Fruit fly (Drosophila melanogaster) Kc167 (cell line): Measurements from ENCODE around the gene CG6012.

Experiments used
- Myc ChIP-seq: fragments of >200 bp; optimal IDR thresholded peaks from 2 replicates; lab custom pipeline; 2017; ENCODE audit warnings: missing external identifiers
- Sin3A ChIP-seq: fragments of >200 bp; optimal IDR thresholded peaks from 2 replicates; lab custom pipeline; 2018; ENCODE audit warnings: missing external identifiers
- h ChIP-seq: fragments of >200 bp; optimal IDR thresholded peaks from 3 replicates; lab custom pipeline; 2018; ENCODE audit warnings: missing external identifiers
- insv ChIP-seq: fragments of >200 bp; optimal IDR thresholded peaks from 3 replicates; lab custom pipeline; 2018; ENCODE audit warnings: missing external identifiers
- psq ChIP-seq: fragments of >200 bp; optimal IDR thresholded peaks from 2 replicates; lab custom pipeline; 2017; ENCODE audit warnings: missing external identifiers
- ttk ChIP-seq: sonication (Bioruptor generic); optimal IDR thresholded peaks from 2 replicates; lab custom pipeline; 2017; ENCODE audit warnings: missing external identifiers

The CG6012 gene

dm6 chr2L:16861126-16861525 lies at the start of gene CG6012:
CG6012 (minus strand) TSS chr2L:16861489.
- TF ChIP-seq Sin3A (lab: Kevin White, UChicago) = no peak
- TF ChIP-seq Myc = no peak
- TF ChIP-seq psq (lab: Kevin White, UChicago) = no peak
- no peak for TF ChIP-seq ttk (lab: Kevin White, UChicago)
- TF ChIP-seq h (lab: Kevin White, UChicago) = no peak
- TF ChIP-seq insv (lab: Kevin White, UChicago) = no peak

- TF ChIP-seq Sin3A (lab: Kevin White, UChicago) (no peak), h (lab: Kevin White, UChicago) (no peak), ttk (lab: Kevin White, UChicago) (no peak), insv (lab: Kevin White, UChicago) (no peak), psq (lab: Kevin White, UChicago) (no peak), Myc (no peak)
Measured at dm6 chr2L:16910177-16910576, 48.9 kb upstream of the CG6012 start, which contains the start of gene ApepP. ApepP (minus strand) TSS chr2L:16910418.

- TF ChIP-seq insv (lab: Kevin White, UChicago) = no peak
- no peak for TF ChIP-seq psq (lab: Kevin White, UChicago)
Measured at dm6 chr2L:16909290-16909689, 48.0 kb upstream of the CG6012 start.

- no peak for TF ChIP-seq psq (lab: Kevin White, UChicago)
- no peak for TF ChIP-seq Sin3A (lab: Kevin White, UChicago)
- no peak for TF ChIP-seq Myc
- TF ChIP-seq ttk (lab: Kevin White, UChicago) = no peak
- no peak for TF ChIP-seq insv (lab: Kevin White, UChicago)
- no peak for TF ChIP-seq h (lab: Kevin White, UChicago)
Measured at dm6 chr2L:16902003-16902402, 40.7 kb upstream of the CG6012 start, which contains the start of gene CG12288. CG12288 (minus strand) TSS chr2L:16902218.

dm6 chr2L:16900373-16900772 lies 39.1 kb upstream of the CG6012 start, which contains the start of gene CG31805:
CG31805 (minus strand) TSS chr2L:16900473.
- no peak for TF ChIP-seq Sin3A (lab: Kevin White, UChicago)
- no peak for TF ChIP-seq h (lab: Kevin White, UChicago)
- no peak for TF ChIP-seq insv (lab: Kevin White, UChicago)
- TF ChIP-seq psq (lab: Kevin White, UChicago) = no peak
- TF ChIP-seq ttk (lab: Kevin White, UChicago) = no peak
- TF ChIP-seq Myc = no peak

- TF ChIP-seq h (lab: Kevin White, UChicago) = no peak
- TF ChIP-seq Sin3A (lab: Kevin White, UChicago) = no peak
- no peak for TF ChIP-seq ttk (lab: Kevin White, UChicago)
- no peak for TF ChIP-seq psq (lab: Kevin White, UChicago)
- no peak for TF ChIP-seq Myc
- no peak for TF ChIP-seq insv (lab: Kevin White, UChicago)
Measured at dm6 chr2L:16889608-16890007, 28.3 kb upstream of the CG6012 start, which contains the start of gene CG42556. CG42556 (plus strand) TSS chr2L:16889908.

dm6 chr2L:16888574-16889376 lies 27.5 kb upstream of the CG6012 start:
- TF ChIP-seq Myc (no peak), Sin3A (lab: Kevin White, UChicago) (no peak), h (lab: Kevin White, UChicago) (no peak), insv (lab: Kevin White, UChicago) (no peak), psq (lab: Kevin White, UChicago) (no peak), ttk (lab: Kevin White, UChicago) (no peak)

- no peak for TF ChIP-seq psq (lab: Kevin White, UChicago)
- no peak for TF ChIP-seq insv (lab: Kevin White, UChicago)
- TF ChIP-seq Myc = no peak
- no peak for TF ChIP-seq ttk (lab: Kevin White, UChicago)
- no peak for TF ChIP-seq Sin3A (lab: Kevin White, UChicago)
- TF ChIP-seq h (lab: Kevin White, UChicago) = no peak
Measured at dm6 chr2L:16887660-16888573, 26.6 kb upstream of the CG6012 start, which contains the start of the genes osi and tweek. osi (minus strand) TSS chr2L:16887966. tweek (plus strand) TSS chr2L:16888490.

dm6 chr2L:16886459-16886858 lies 25.2 kb upstream of the CG6012 start:
- TF ChIP-seq h (lab: Kevin White, UChicago) (no peak), insv (lab: Kevin White, UChicago) (no peak), psq (lab: Kevin White, UChicago) (no peak), Myc (no peak), ttk (lab: Kevin White, UChicago) (no peak), Sin3A (lab: Kevin White, UChicago) (no peak)

- no peak for TF ChIP-seq Myc
- no peak for TF ChIP-seq insv (lab: Kevin White, UChicago)
- no peak for TF ChIP-seq h (lab: Kevin White, UChicago)
- no peak for TF ChIP-seq psq (lab: Kevin White, UChicago)
- TF ChIP-seq Sin3A (lab: Kevin White, UChicago) = no peak
- TF ChIP-seq ttk (lab: Kevin White, UChicago) = no peak
Measured at dm6 chr2L:16885347-16885746, 24.1 kb upstream of the CG6012 start.

dm6 chr2L:16884702-16885101 lies 23.4 kb upstream of the CG6012 start:
- TF ChIP-seq ttk (lab: Kevin White, UChicago) = no peak
- no peak for TF ChIP-seq Myc
- TF ChIP-seq h (lab: Kevin White, UChicago) = no peak
- no peak for TF ChIP-seq psq (lab: Kevin White, UChicago)
- TF ChIP-seq insv (lab: Kevin White, UChicago) = no peak
- no peak for TF ChIP-seq Sin3A (lab: Kevin White, UChicago)
